Worm (Caenorhabditis elegans) whole organism, L2 larva: ENCODE measurements around the gene gpc-1.

Experiments
- F13H6.1 ChIP-seq: sonication (generic microtip); optimal IDR thresholded peaks from 2 replicates; lab custom pipeline; 2016; ENCODE audit warnings: missing genetic modification characterization, missing compliant biosample characterization
- alr-1 ChIP-seq: fragments of 150-350 bp; optimal IDR thresholded peaks from 2 replicates; lab custom pipeline; 2014; ENCODE audit warnings: missing biosample characterization, missing genetic modification characterization
- aly-2 ChIP-seq: fragments of 150-350 bp; optimal IDR thresholded peaks from 2 replicates; lab custom pipeline; 2014; ENCODE audit warnings: missing biosample characterization, missing genetic modification characterization
- ama-1 ChIP-seq: fragments of 150-350 bp; optimal IDR thresholded peaks from 2 replicates; lab custom pipeline; 2018; ENCODE audit warnings: inconsistent platforms
- elt-1 ChIP-seq: fragments of 150-350 bp; optimal IDR thresholded peaks from 2 replicates; lab custom pipeline; 2014; ENCODE audit warnings: missing biosample characterization, missing genetic modification characterization
- nhr-11 ChIP-seq: fragments of 150-350 bp; optimal IDR thresholded peaks from 2 replicates; lab custom pipeline; 2014; ENCODE audit warnings: missing biosample characterization, missing genetic modification characterization
- nhr-237 ChIP-seq: fragments of 150-350 bp; optimal IDR thresholded peaks from 2 replicates; lab custom pipeline; 2014; ENCODE audit warnings: missing biosample characterization, missing genetic modification characterization
- nhr-25 ChIP-seq: fragments of 150-350 bp; sonication (generic microtip); optimal IDR thresholded peaks from 3 replicates; lab custom pipeline; 2014; ENCODE audit warnings: missing biosample characterization, missing genetic modification characterization
- nhr-6 ChIP-seq: fragments of 150-350 bp; optimal IDR thresholded peaks from 2 replicates; lab custom pipeline; 2014; ENCODE audit warnings: missing biosample characterization, missing genetic modification characterization
- skn-1 ChIP-seq: sonication (generic microtip); optimal IDR thresholded peaks from 2 replicates; lab custom pipeline; 2017; ENCODE audit warnings: missing biosample characterization, missing genetic modification characterization
- unc-39 ChIP-seq: fragments of 150-350 bp; optimal IDR thresholded peaks from 2 replicates; lab custom pipeline; 2014; ENCODE audit warnings: missing biosample characterization, missing genetic modification characterization
- unc-62 ChIP-seq: fragments of 150-350 bp; optimal IDR thresholded peaks from 2 replicates; lab custom pipeline; 2014; ENCODE audit warnings: missing biosample characterization, missing genetic modification reagents, missing genetic modification characterization
- zag-1 ChIP-seq: fragments of 150-350 bp; optimal IDR thresholded peaks from 2 replicates; lab custom pipeline; 2014; ENCODE audit warnings: missing biosample characterization, missing genetic modification characterization
- ztf-11 ChIP-seq: sonication (generic microtip); optimal IDR thresholded peaks from 2 replicates; lab custom pipeline; 2017; ENCODE audit warnings: missing biosample characterization, missing genetic modification characterization

DNA sequence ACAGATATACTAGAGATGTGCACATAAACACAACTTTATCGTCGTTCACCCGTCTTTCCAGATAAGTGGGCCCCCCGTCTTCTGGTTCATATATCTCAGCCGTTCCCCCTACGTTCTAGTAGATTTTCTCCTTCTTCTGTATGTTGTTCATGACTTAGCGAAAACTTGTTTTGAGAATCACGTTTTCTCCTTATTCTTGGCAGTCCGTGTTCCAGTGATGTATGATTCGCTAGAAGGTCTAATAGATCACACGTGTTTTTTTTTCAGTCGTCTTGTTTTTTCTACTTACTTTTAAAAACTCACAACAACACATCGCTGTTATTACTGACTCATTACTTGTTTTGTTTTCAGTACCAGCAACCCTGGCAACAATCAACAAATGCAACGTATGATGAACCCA is 30.3 kb upstream of the gpc-1 start:
- TF ChIP-seq nhr-25 = no peak
- TF ChIP-seq nhr-237 (tag; lab: Kevin White, UChicago) = no peak
- TF ChIP-seq elt-1 (tag; lab: Kevin White, UChicago) = no peak
- TF ChIP-seq F13H6.1 (tag; lab: Kevin White, UChicago) = no peak
- no peak for TF ChIP-seq skn-1 (tag; lab: Kevin White, UChicago)
- no peak for TF ChIP-seq ama-1
- no peak for TF ChIP-seq nhr-6
- TF ChIP-seq alr-1 (tag; lab: Kevin White, UChicago) = no peak
- TF ChIP-seq unc-39 (tag; lab: Kevin White, UChicago) = no peak
- no peak for TF ChIP-seq nhr-11
- TF ChIP-seq zag-1 (tag; lab: Kevin White, UChicago) = no peak
- no peak for TF ChIP-seq aly-2
- TF ChIP-seq ztf-11 (tag; lab: Kevin White, UChicago) = no peak
- TF ChIP-seq unc-62 (GFP tag; lab: Kevin White, UChicago) = no peak
